Worm (Caenorhabditis elegans) whole organism, young adult: ENCODE measurements around the gene Y24D9B.1.

Experiments
- B0336.3 ChIP-seq: fragments of 200-800 bp; sonication (Bioruptor generic); IDR thresholded peaks from 2 replicates; pipeline ENCODE4 v1.3.6; 2022; ENCODE audit warnings: missing genetic modification characterization, missing compliant biosample characterization
- C06A6.2 ChIP-seq: fragments of 200-800 bp; sonication (Bioruptor generic); conservative IDR thresholded peaks from 2 replicates; pipeline ENCODE4 v1.3.6; 2022; ENCODE audit warnings: missing genetic modification characterization, missing compliant biosample characterization
- D2030.7 ChIP-seq: fragments of 200-800 bp; sonication (Bioruptor generic); IDR thresholded peaks from 2 replicates; pipeline ENCODE4 v1.3.6; 2022; ENCODE audit warnings: missing genetic modification reagents, missing genetic modification characterization, missing compliant biosample characterization
- F10E7.11 ChIP-seq: sonication (generic microtip); optimal IDR thresholded peaks from 2 replicates; lab custom pipeline; 2017; ENCODE audit warnings: mild to moderate bottlenecking, missing genetic modification characterization, moderate library complexity, missing compliant biosample characterization
- F33H1.4 ChIP-seq: fragments of 200-800 bp; sonication (Bioruptor generic); IDR thresholded peaks from 2 replicates; pipeline ENCODE4 v1.3.6; 2022; ENCODE audit warnings: missing genetic modification reagents, missing genetic modification characterization, missing compliant biosample characterization
- F39B2.1 ChIP-seq: fragments of 200-800 bp; sonication (Bioruptor generic); IDR thresholded peaks from 2 replicates; pipeline ENCODE4 v1.3.6; 2022; ENCODE audit warnings: missing genetic modification reagents, missing genetic modification characterization, missing compliant biosample characterization
- F49E8.2 ChIP-seq: sonication (generic microtip); optimal IDR thresholded peaks from 3 replicates; lab custom pipeline; 2017; ENCODE audit warnings: missing genetic modification characterization, mild to moderate bottlenecking, missing compliant biosample characterization, antibody characterized with exemption, moderate library complexity; ENCODE audit not compliant: insufficient read depth
- K11D2.4 ChIP-seq: fragments of 200-800 bp; sonication (Bioruptor generic); IDR thresholded peaks from 2 replicates; pipeline ENCODE4 v1.3.6; 2022; ENCODE audit warnings: missing genetic modification reagents, missing genetic modification characterization, missing compliant biosample characterization
- Y53G8AR.9 ChIP-seq: fragments of 200-800 bp; sonication (Bioruptor generic); conservative IDR thresholded peaks from 2 replicates; pipeline ENCODE4 v1.3.6; 2022; ENCODE audit warnings: missing genetic modification reagents, missing genetic modification characterization, missing compliant biosample characterization
- Y95B8A.8 ChIP-seq: fragments of 200-800 bp; sonication (Bioruptor generic); IDR thresholded peaks from 2 replicates; pipeline ENCODE4 v1.3.6; 2022; ENCODE audit warnings: missing genetic modification reagents, missing genetic modification characterization, missing compliant biosample characterization
- attf-6 ChIP-seq: fragments of 200-800 bp; sonication (Bioruptor generic); IDR thresholded peaks from 2 replicates; pipeline ENCODE4 v1.3.6; 2022; ENCODE audit warnings: missing genetic modification reagents, missing genetic modification characterization, missing compliant biosample characterization
- cebp-1 ChIP-seq, 2 experiments: fragments of 200-800 bp in 1 of 2; sonication (Bioruptor generic) in 1 of 2; sonication (generic microtip) in 1 of 2; IDR thresholded peaks in 1 of 2; optimal IDR thresholded peaks in 1 of 2; 2 replicates each; pipeline versions ENCODE4 v1.3.6 to Lab custom; 2017 to 2022; ENCODE audit warnings: missing compliant biosample characterization in 2 of 2, missing genetic modification characterization in 2 of 2, mild to moderate bottlenecking in 1 of 2, missing genetic modification reagents in 1 of 2, moderate library complexity in 1 of 2
- ceh-27 ChIP-seq: fragments of 200-800 bp; sonication (Bioruptor generic); optimal IDR thresholded peaks from 2 replicates; lab custom pipeline; 2018; ENCODE audit warnings: mild to moderate bottlenecking, missing genetic modification characterization, moderate library complexity, missing compliant biosample characterization
- ceh-58 ChIP-seq: fragments of 200-800 bp; sonication (Bioruptor generic); IDR thresholded peaks from 2 replicates; pipeline ENCODE4 v1.3.6; 2022; ENCODE audit warnings: missing genetic modification characterization, missing compliant biosample characterization
- ceh-91 ChIP-seq: fragments of 200-800 bp; sonication (Bioruptor generic); IDR thresholded peaks from 2 replicates; pipeline ENCODE4 v1.3.6; 2022; ENCODE audit warnings: missing genetic modification reagents, missing genetic modification characterization, missing compliant biosample characterization
- dpff-1 ChIP-seq: sonication (generic microtip); optimal IDR thresholded peaks from 2 replicates; lab custom pipeline; 2017; ENCODE audit warnings: mild to moderate bottlenecking, missing genetic modification characterization, missing compliant biosample characterization
- dpl-1 ChIP-seq: fragments of 150-350 bp; optimal IDR thresholded peaks from 2 replicates; lab custom pipeline; 2014; ENCODE audit warnings: missing biosample characterization, missing genetic modification reagents, missing genetic modification characterization
- efl-1 ChIP-seq: fragments of 150-350 bp; optimal IDR thresholded peaks from 2 replicates; lab custom pipeline; 2014; ENCODE audit warnings: missing biosample characterization, missing genetic modification reagents, missing genetic modification characterization
- egrh-3 ChIP-seq: fragments of 200-800 bp; sonication (Bioruptor generic); IDR thresholded peaks from 2 replicates; pipeline ENCODE4 v1.3.6; 2022; ENCODE audit warnings: missing genetic modification reagents, missing genetic modification characterization, missing compliant biosample characterization
- ekl-4 ChIP-seq: fragments of 200-800 bp; sonication (Bioruptor generic); IDR thresholded peaks from 2 replicates; pipeline ENCODE4 v1.3.6; 2022; ENCODE audit warnings: missing genetic modification reagents, missing genetic modification characterization, missing compliant biosample characterization
- him-1 ChIP-seq: sonication (generic microtip); optimal IDR thresholded peaks from 2 replicates; lab custom pipeline; 2016; ENCODE audit warnings: missing genotype, missing genetic modification reagents, missing genetic modification characterization, missing compliant biosample characterization
- hsf-1 ChIP-seq: fragments of 200-800 bp; sonication (Bioruptor generic); IDR thresholded peaks from 2 replicates; pipeline ENCODE4 v1.3.6; 2022; ENCODE audit warnings: missing genetic modification reagents, missing genetic modification characterization, missing compliant biosample characterization
- lin-26 ChIP-seq: fragments of 200-800 bp; sonication (Bioruptor generic); IDR thresholded peaks from 2 replicates; pipeline ENCODE4 v1.3.6; 2022; ENCODE audit warnings: missing genetic modification reagents, missing genetic modification characterization, missing compliant biosample characterization
- lin-40 ChIP-seq: sonication (generic microtip); optimal IDR thresholded peaks from 2 replicates; lab custom pipeline; 2016; ENCODE audit warnings: missing genetic modification characterization, mild to moderate bottlenecking, missing compliant biosample characterization, missing genotype, missing genetic modification reagents
- lin-54 ChIP-seq: fragments of 200-800 bp; sonication (Bioruptor generic); optimal IDR thresholded peaks from 2 replicates; lab custom pipeline; 2018; ENCODE audit warnings: mild to moderate bottlenecking, missing genetic modification characterization, missing compliant biosample characterization
- lsl-1 ChIP-seq: fragments of 200-800 bp; sonication (Bioruptor generic); optimal IDR thresholded peaks from 2 replicates; lab custom pipeline; 2018; ENCODE audit warnings: mild to moderate bottlenecking, missing genetic modification characterization, moderate library complexity, missing compliant biosample characterization
- madf-6 ChIP-seq: fragments of 200-800 bp; sonication (Bioruptor generic); IDR thresholded peaks from 2 replicates; pipeline ENCODE4 v1.3.6; 2022; ENCODE audit warnings: missing genetic modification reagents, missing genetic modification characterization, missing compliant biosample characterization
- mes-4 ChIP-seq: sonication (generic microtip); optimal IDR thresholded peaks from 2 replicates; lab custom pipeline; 2016; ENCODE audit warnings: missing genotype, missing genetic modification characterization, missing compliant biosample characterization
- mxl-1 ChIP-seq: sonication (generic microtip); optimal IDR thresholded peaks from 2 replicates; lab custom pipeline; 2016; ENCODE audit warnings: missing genetic modification characterization, missing compliant biosample characterization
- nfya-1 ChIP-seq: sonication (generic microtip); optimal IDR thresholded peaks from 2 replicates; lab custom pipeline; 2017; ENCODE audit warnings: antibody characterized with exemption, missing compliant biosample characterization, missing genetic modification characterization, borderline replicate concordance; ENCODE audit not compliant: insufficient read depth
- nfya-2 ChIP-seq: fragments of 200-800 bp; sonication (Bioruptor generic); IDR thresholded peaks from 2 replicates; pipeline ENCODE4 v1.3.6; 2022; ENCODE audit warnings: missing genetic modification reagents, missing genetic modification characterization, missing compliant biosample characterization
- pbrm-1 ChIP-seq: fragments of 200-800 bp; sonication (Bioruptor generic); IDR thresholded peaks from 2 replicates; pipeline ENCODE4 v1.3.6; 2022; ENCODE audit warnings: missing genetic modification reagents, missing genetic modification characterization, missing compliant biosample characterization
- repo-1 ChIP-seq: sonication (generic microtip); optimal IDR thresholded peaks from 2 replicates; lab custom pipeline; 2017; ENCODE audit warnings: mild to moderate bottlenecking, missing genetic modification characterization, missing compliant biosample characterization
- rpc-1 ChIP-seq, 2 experiments: fragments of 150-350 bp in 1 of 2; sonication (generic microtip) in 1 of 2; optimal IDR thresholded peaks; 2 replicates each; lab custom pipeline; 2014 to 2018; ENCODE audit warnings: missing biosample characterization in 1 of 2, missing genetic modification characterization in 1 of 2, missing genetic modification reagents in 1 of 2, missing genotype in 1 of 2
- sdz-38 ChIP-seq: sonication (generic microtip); optimal IDR thresholded peaks from 2 replicates; lab custom pipeline; 2016; ENCODE audit warnings: missing genotype, missing genetic modification characterization, missing compliant biosample characterization
- snpc-3.4 ChIP-seq: sonication (generic microtip); optimal IDR thresholded peaks from 2 replicates; lab custom pipeline; 2017; ENCODE audit warnings: missing genetic modification characterization, mild to moderate bottlenecking, missing compliant biosample characterization, antibody characterized with exemption, moderate library complexity, missing genotype, missing genetic modification reagents
- snpc-4 ChIP-seq, 5 experiments: fragments of 150-350 bp in 1 of 5; sonication (generic microtip) in 4 of 5; optimal IDR thresholded peaks; 2 replicates each; lab custom pipeline; 2014 to 2018; ENCODE audit warnings: missing genetic modification characterization in 5 of 5, missing biosample characterization in 3 of 5, antibody characterized with exemption in 2 of 5, mild to moderate bottlenecking in 2 of 5, missing compliant biosample characterization in 2 of 5, missing genotype in 2 of 5, moderate library complexity in 2 of 5, missing genetic modification reagents in 1 of 5
- tbp1 ChIP-seq: fragments of 200-800 bp; sonication (Bioruptor generic); optimal IDR thresholded peaks from 2 replicates; lab custom pipeline; 2018; ENCODE audit warnings: mild to moderate bottlenecking, missing genetic modification characterization, missing compliant biosample characterization
- tbx-9 ChIP-seq: sonication (generic microtip); optimal IDR thresholded peaks from 2 replicates; lab custom pipeline; 2016; ENCODE audit warnings: borderline replicate concordance, missing genetic modification characterization, inconsistent platforms, missing compliant biosample characterization
- unc-62 ChIP-seq: fragments of 150-350 bp; optimal IDR thresholded peaks from 2 replicates; lab custom pipeline; 2014; ENCODE audit warnings: missing biosample characterization, missing genetic modification reagents, missing genetic modification characterization
- ztf-25 ChIP-seq: fragments of 200-800 bp; sonication (Bioruptor generic); IDR thresholded peaks from 2 replicates; pipeline ENCODE4 v1.3.6; 2022; ENCODE audit warnings: missing genetic modification reagents, missing genetic modification characterization, missing compliant biosample characterization

The Y24D9B.1 gene

DNA sequence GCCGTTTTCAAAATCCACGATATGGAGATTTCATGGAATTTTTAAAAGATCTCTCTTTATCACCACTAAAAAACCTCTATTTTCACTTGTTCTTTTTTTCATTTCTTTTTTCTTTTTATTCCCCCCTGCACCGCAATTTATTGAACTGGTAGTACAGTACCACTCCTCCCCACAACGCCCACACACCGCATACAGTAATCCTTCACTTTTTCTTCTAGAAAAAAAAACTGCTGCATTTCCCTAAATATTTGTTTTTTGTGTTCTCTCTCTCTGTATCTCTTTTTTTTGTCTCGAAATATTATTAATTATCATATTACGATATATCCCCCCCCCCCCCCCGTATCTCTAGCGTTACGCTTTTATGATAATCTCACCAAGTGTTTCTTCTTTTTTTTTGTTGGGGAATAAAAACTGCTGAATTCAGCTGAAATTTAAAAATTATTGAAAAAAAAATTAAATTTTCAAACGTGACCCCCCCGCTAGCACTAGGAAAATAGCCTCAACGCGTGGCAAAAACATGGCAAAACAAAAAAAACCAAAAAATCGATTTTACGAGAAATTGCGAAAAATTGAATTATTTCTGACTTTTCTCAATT, at the start of gene Y24D9B.1:
Y24D9B.1 (plus strand) TSS at position 546 of the 596 bp plus-strand sequence.
- no peak for TF ChIP-seq rpc-1 (optimal IDR thresholded peaks at IDR 0.05; lab: Kevin White, UChicago)
- TF ChIP-seq rpc-1 (tag; optimal IDR thresholded peaks at IDR 0.05; lab: Kevin White, UChicago) = no peak
- TF ChIP-seq lsl-1 = peak; percentile 8
- no peak for TF ChIP-seq tbx-9
- TF ChIP-seq ekl-4 = peak; percentile 47; the same call in 1 of the 2 replicates
- peak; percentile 3 for TF ChIP-seq F49E8.2 (tag; lab: Kevin White, UChicago)
- peak; percentile 1 for TF ChIP-seq lin-54 (GFP tag; lab: Kevin White, UChicago)
- TF ChIP-seq F39B2.1 = 0 out of 2 replicates have a peak, but pooled peaks have one; percentile 10
- 0 out of 2 replicates have a peak, but pooled peaks have one; percentile 30 for TF ChIP-seq pbrm-1 (GFP tag; lab: Robert Waterston, UW)
- TF ChIP-seq F33H1.4 = peak; percentile 5; the same call in 1 of the 2 replicates
- no peak for TF ChIP-seq nfya-1 (tag; lab: Kevin White, UChicago)
- no peak for TF ChIP-seq tbp1 (GFP tag; lab: Kevin White, UChicago)
- TF ChIP-seq hsf-1 (GFP tag; lab: Robert Waterston, UW) = 0 out of 2 replicates have a peak, but pooled peaks have one; percentile 36
- TF ChIP-seq ztf-25 = no peak
- peak; percentile 8 for TF ChIP-seq snpc-3.4
- peak; percentile 63; the same call in 1 of the 2 replicates for TF ChIP-seq nfya-2 (GFP tag; lab: Robert Waterston, UW)
- TF ChIP-seq dpff-1 (tag; lab: Kevin White, UChicago) = peak; percentile 33
- TF ChIP-seq madf-6 (GFP tag; lab: Robert Waterston, UW) = peak; percentile 40; the same call in 1 of the 2 replicates
- TF ChIP-seq cebp-1 (GFP tag; IDR thresholded peaks at IDR 0.05; lab: Robert Waterston, UW) = no peak
- no peak for TF ChIP-seq cebp-1 (tag; optimal IDR thresholded peaks at IDR 0.05; lab: Kevin White, UChicago)
- peak; percentile 70; the same call in 1 of the 2 replicates for TF ChIP-seq Y53G8AR.9 (GFP tag; lab: Robert Waterston, UW)
- TF ChIP-seq repo-1 = no peak
- TF ChIP-seq attf-6 = peak; percentile 65
- TF ChIP-seq B0336.3 (GFP tag; lab: Robert Waterston, UW) = 0 out of 2 replicates have a peak, but pooled peaks have one; percentile 9
- TF ChIP-seq sdz-38 (tag; lab: Kevin White, UChicago) = no peak
- 0 out of 2 replicates have a peak, but pooled peaks have one; percentile 34 for TF ChIP-seq Y95B8A.8 (GFP tag; lab: Robert Waterston, UW)
- TF ChIP-seq mes-4 (tag; lab: Kevin White, UChicago) = no peak
- no peak for TF ChIP-seq lin-40
- no peak for TF ChIP-seq K11D2.4 (GFP tag; lab: Robert Waterston, UW)
- TF ChIP-seq mxl-1 (tag; lab: Kevin White, UChicago) = no peak
- TF ChIP-seq lin-26 = peak; percentile 36; the same call in 1 of the 2 replicates

DNA sequence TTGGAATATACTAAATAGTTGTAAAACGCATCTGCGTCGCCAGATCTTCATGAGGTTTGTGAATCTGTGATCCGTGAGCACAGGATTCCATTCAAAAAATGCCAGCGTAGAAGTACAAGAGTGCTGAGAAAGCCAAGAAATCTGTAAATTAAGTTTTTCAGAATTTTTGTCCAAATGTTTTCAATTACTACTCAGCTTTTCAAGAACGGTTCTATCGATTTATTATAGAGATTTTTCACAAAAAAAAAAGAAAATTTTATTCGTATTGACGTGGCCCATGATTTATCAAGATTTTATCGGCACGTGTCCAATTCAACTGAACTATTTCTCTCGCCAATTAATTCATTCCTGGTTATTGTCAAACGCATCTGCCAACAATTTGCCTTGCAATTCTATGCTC, 47.9 kb upstream of the Y24D9B.1 start, which contains the start of gene F36A4.3:
F36A4.3 (plus strand) TSS at position 301 of the 400 bp plus-strand sequence.
- no peak for TF ChIP-seq him-1 (tag; lab: Kevin White, UChicago)
- TF ChIP-seq dpl-1 = no peak
- TF ChIP-seq sdz-38 (tag; lab: Kevin White, UChicago) = no peak
- TF ChIP-seq unc-62 (GFP tag; lab: Kevin White, UChicago) = no peak
- no peak for TF ChIP-seq D2030.7 (GFP tag; lab: Robert Waterston, UW)
- TF ChIP-seq snpc-3.4 = no peak

DNA sequence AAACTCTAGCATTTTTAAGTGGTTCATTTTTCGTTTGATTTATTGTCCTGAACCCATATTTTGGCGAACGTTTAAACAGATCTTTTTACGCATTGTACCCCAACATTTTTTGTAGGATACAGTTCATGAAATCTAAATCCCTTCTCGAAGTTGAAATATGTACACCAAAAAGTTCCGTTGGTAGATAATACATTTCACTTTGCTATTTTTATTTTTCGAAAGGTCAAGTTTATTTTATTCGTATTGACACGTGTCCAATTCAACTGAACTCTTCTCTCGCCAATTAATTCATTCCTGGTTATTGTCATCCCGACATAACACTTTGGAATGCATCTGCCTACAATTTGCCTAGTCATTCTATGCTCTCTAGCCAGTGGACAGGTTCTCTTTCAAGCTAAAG, 46.2 kb upstream of the Y24D9B.1 start, which contains the start of gene F36A4.2:
F36A4.2 (plus strand) TSS at position 301 of the 400 bp plus-strand sequence.
- TF ChIP-seq C06A6.2 (no peak), F10E7.11 (tag; lab: Kevin White, UChicago) (no peak), egrh-3 (no peak), ceh-58 (no peak), efl-1 (no peak), ceh-27 (no peak), F39B2.1 (no peak), ceh-91 (GFP tag; lab: Robert Waterston, UW) (no peak), sdz-38 (tag; lab: Kevin White, UChicago) (no peak), snpc-4 (GFP tag; optimal IDR thresholded peaks at IDR 0.05; lab: Kevin White, UChicago) (no peak), snpc-4 (tag; optimal IDR thresholded peaks at IDR 0.05; lab: Kevin White, UChicago) (no peak)
